Fruit fly (Drosophila melanogaster): ENCODE measurements around the gene hzg.

hzg gene

DNA sequence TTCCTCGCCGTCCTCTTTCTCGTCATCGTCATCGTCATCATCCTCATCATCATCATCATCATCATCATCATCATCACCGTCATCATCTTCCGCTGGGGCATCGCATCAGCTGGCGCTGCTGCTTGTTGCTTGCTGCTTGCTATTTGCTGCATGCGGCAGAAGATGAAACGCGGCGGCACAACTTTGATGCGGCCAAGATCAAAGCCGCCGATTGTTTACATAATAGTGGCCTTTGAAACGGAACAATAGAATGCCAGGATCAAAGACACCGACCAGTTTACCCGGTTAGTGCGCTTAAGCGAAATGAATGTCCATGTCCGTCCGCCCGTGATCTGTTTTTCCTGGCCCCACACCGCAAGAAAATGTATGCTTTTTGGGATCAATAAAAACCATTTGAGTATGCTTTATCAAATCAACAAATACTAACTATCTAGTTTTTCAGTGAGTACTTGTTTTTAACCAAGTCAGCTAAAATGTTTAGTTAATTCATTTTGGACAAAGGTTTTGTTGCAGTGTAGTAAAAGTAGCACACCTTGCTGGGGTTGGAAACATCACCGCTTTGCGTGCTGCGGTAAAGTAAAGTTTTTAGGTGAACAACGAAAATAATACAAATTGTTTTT, 16.6 kb upstream of the hzg start (continued):
- TF ChIP-seq Hr4 (GFP tag; optimal IDR thresholded peaks at IDR 0.05) (peak; percentile 70), fkh (GFP tag; optimal IDR thresholded peaks at IDR 0.05) (no peak), Hr38 (GFP tag; optimal IDR thresholded peaks at IDR 0.05) (no peak), CG32006 (GFP tag; optimal IDR thresholded peaks at IDR 0.05) (peak; percentile 80), Blimp-1 (GFP tag; optimal IDR thresholded peaks at IDR 0.05) (no peak), Sox14 (GFP tag; optimal IDR thresholded peaks at IDR 0.05) (peak; percentile 42), fd59A (GFP tag; optimal IDR thresholded peaks at IDR 0.05) (no peak), pdm3 (GFP tag; optimal IDR thresholded peaks at IDR 0.05) (peak; percentile 58), CG7368 (GFP tag; optimal IDR thresholded peaks at IDR 0.05) (peak; percentile 29)

DNA sequence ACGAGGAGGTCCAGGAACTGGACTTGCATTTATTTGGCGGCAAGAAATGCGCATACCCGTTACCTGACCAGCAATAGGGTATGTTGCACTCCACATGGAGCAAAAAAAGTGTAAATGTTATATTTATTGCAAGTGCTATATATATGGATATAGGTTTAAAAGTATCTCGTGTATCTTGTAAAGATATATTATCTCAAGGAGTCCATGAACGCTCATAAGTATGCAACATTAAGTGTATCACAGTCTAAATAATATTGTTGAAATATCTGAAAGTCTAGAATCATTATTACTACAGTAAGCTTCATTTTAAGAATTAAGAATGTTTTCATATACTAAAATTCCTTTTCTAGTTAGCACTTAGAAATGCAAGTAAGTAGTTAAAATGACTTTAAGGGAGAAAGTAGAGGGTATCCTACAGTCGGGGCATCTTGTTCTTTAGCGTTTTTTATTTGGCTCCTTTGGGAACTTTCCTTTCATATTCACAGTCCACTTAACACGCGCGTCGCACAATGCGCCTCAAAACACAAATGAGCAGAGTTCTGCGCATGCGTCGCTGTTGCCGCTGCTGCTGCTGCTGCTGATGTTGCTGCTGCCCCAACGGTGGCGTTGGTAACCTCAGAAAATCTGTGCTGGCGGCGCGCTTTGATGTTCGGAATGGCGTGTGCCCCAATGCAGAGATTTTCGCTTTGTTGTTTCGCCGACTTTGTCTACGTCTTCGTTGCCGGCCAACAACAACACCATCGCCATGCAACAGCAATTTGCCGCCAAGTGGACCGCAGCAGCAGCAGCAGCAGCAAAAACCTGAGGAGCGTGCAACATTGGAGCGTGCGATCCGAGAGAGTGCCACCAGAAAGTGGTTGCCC, 14.8 kb upstream of the hzg start:
- 0 out of 3 replicates have a peak, but pooled peaks have one; percentile 27 for TF ChIP-seq eg (GFP tag; IDR thresholded peaks at IDR 0.05)
- no peak for TF ChIP-seq CG6163 (GFP tag; IDR thresholded peaks at IDR 0.05)
- TF ChIP-seq topi (GFP tag; optimal IDR thresholded peaks at IDR 0.05) = peak; percentile 67
- TF ChIP-seq CG8319 (GFP tag; optimal IDR thresholded peaks at IDR 0.05) = peak; percentile 82
- TF ChIP-seq Sox15 (GFP tag; optimal IDR thresholded peaks at IDR 0.05) = no peak
- TF ChIP-seq CG8632 (GFP tag; optimal IDR thresholded peaks at IDR 0.05) = no peak
- TF ChIP-seq cyc (GFP tag; optimal IDR thresholded peaks at IDR 0.05) = peak; percentile 51
- no peak for TF ChIP-seq Lpt (GFP tag; optimal IDR thresholded peaks at IDR 0.05)
- no peak for TF ChIP-seq CG8119 (GFP tag; IDR thresholded peaks at IDR 0.05)
- peak; percentile 35 for TF ChIP-seq acj6 (GFP tag; optimal IDR thresholded peaks at IDR 0.05)
- peak; percentile 12 for TF ChIP-seq CG6808 (GFP tag; optimal IDR thresholded peaks at IDR 0.05)
- no peak for TF ChIP-seq net (GFP tag; optimal IDR thresholded peaks at IDR 0.05)
- peak; percentile 41 for TF ChIP-seq CG31627 (GFP tag; optimal IDR thresholded peaks at IDR 0.05)
- TF ChIP-seq CG1621 (tag; optimal IDR thresholded peaks at IDR 0.05) = no peak
- no peak for TF ChIP-seq dsx (GFP tag; optimal IDR thresholded peaks at IDR 0.05; ENCODE audit: poor library complexity, severe bottlenecking)
- TF ChIP-seq vri (GFP tag; optimal IDR thresholded peaks at IDR 0.05) = no peak
- TF ChIP-seq Hr4 (GFP tag; optimal IDR thresholded peaks at IDR 0.05) = no peak
- TF ChIP-seq OdsH (GFP tag; optimal IDR thresholded peaks at IDR 0.05) = peak; percentile 39
- peak; percentile 22 for TF ChIP-seq CG34406 (GFP tag; optimal IDR thresholded peaks at IDR 0.05)
- TF ChIP-seq svp (GFP tag) = peak; percentile 89
- TF ChIP-seq fd59A (GFP tag; optimal IDR thresholded peaks at IDR 0.05) = no peak
- peak; percentile 22 for TF ChIP-seq pdm3 (GFP tag; optimal IDR thresholded peaks at IDR 0.05)
- no peak for TF ChIP-seq fkh (GFP tag; optimal IDR thresholded peaks at IDR 0.05)
- TF ChIP-seq CG4318 (GFP tag; optimal IDR thresholded peaks at IDR 0.05) = peak; percentile 21
- TF ChIP-seq CG11294 (GFP tag; IDR thresholded peaks at IDR 0.05) = no peak
- TF ChIP-seq CG7368 (GFP tag; optimal IDR thresholded peaks at IDR 0.05) = no peak
- peak; percentile 51 for TF ChIP-seq Sox14 (GFP tag; optimal IDR thresholded peaks at IDR 0.05)
- peak; percentile 23 for TF ChIP-seq lz (GFP tag; optimal IDR thresholded peaks at IDR 0.05)
- TF ChIP-seq CG15336 (GFP tag; IDR thresholded peaks at IDR 0.05) = no peak
- peak; percentile 55 for TF ChIP-seq CG32006 (GFP tag; optimal IDR thresholded peaks at IDR 0.05)
- peak in 1 of 2 experiments; percentile 44 for TF ChIP-seq salr (GFP tag; optimal IDR thresholded peaks at IDR 0.05)
- peak; percentile 61 for TF ChIP-seq esn (GFP tag; optimal IDR thresholded peaks at IDR 0.05)
- TF ChIP-seq CG10631 (GFP tag; optimal IDR thresholded peaks at IDR 0.05) = peak; percentile 4
- TF ChIP-seq CG11762 (GFP tag; optimal IDR thresholded peaks at IDR 0.05; ENCODE audit: insufficient read depth) = no peak
- peak; percentile 61 for TF ChIP-seq Met (GFP tag; optimal IDR thresholded peaks at IDR 0.05)
- TF ChIP-seq Eip93F (GFP tag; optimal IDR thresholded peaks at IDR 0.05) = no peak
- TF ChIP-seq CG3919 (GFP tag; optimal IDR thresholded peaks at IDR 0.05) = peak; percentile 55
- TF ChIP-seq Ets96B (tag; optimal IDR thresholded peaks at IDR 0.05) = no peak
- no peak for TF ChIP-seq Gug (GFP tag; IDR thresholded peaks at IDR 0.05)
- no peak for TF ChIP-seq ss (GFP tag; optimal IDR thresholded peaks at IDR 0.05)
- no peak for TF ChIP-seq CG11902 (GFP tag; optimal IDR thresholded peaks at IDR 0.05)
- TF ChIP-seq Smox (GFP tag; optimal IDR thresholded peaks at IDR 0.05) = peak; percentile 55
- TF ChIP-seq Hr39 (GFP tag; optimal IDR thresholded peaks at IDR 0.05) = peak; percentile 62
- no peak for TF ChIP-seq CG10669 (GFP tag; optimal IDR thresholded peaks at IDR 0.05)
- TF ChIP-seq Blimp-1 (GFP tag; optimal IDR thresholded peaks at IDR 0.05) = no peak

All from whole organism, prepupa.